Fruit fly (Drosophila melanogaster) whole organism, embryonic: ENCODE measurements around the gene Ror.

Experiments
- Ada2b ChIP-seq: fragments of 200-800 bp; sonication (Bioruptor generic); IDR thresholded peaks from 2 replicates; pipeline ENCODE4 v1.3.6; 2022; ENCODE audit warnings: missing biosample characterization, missing genetic modification characterization
- CG11085 ChIP-seq: fragments of 200-800 bp; sonication (Bioruptor generic); IDR thresholded peaks from 2 replicates; pipeline ENCODE4 v1.3.6; 2022; ENCODE audit warnings: missing biosample characterization, missing genetic modification characterization
- CG17186 ChIP-seq: fragments of 200-800 bp; sonication (Bioruptor generic); optimal IDR thresholded peaks from 3 replicates; lab custom pipeline; 2017; ENCODE audit warnings: missing biosample characterization, missing genetic modification reagents, missing genetic modification characterization
- CG2129 ChIP-seq: fragments of 200-800 bp; sonication (Bioruptor generic); IDR thresholded peaks from 2 replicates; pipeline ENCODE4 v1.3.6; 2022; ENCODE audit warnings: missing biosample characterization, missing genetic modification characterization; ENCODE audit not compliant: partially characterized antibody
- CG6654 ChIP-seq: fragments of 200-800 bp; sonication (Bioruptor generic); optimal IDR thresholded peaks from 2 replicates; lab custom pipeline; 2017; ENCODE audit warnings: missing biosample characterization, mild to moderate bottlenecking, missing genetic modification characterization
- Hr78 ChIP-seq, 2 experiments: fragments of 200-800 bp in 1 of 2; fragments of >200 bp in 1 of 2; sonication (Bioruptor generic) in 1 of 2; optimal IDR thresholded peaks; 2 replicates each; lab custom pipeline; 2017 to 2019; ENCODE audit warnings: missing biosample characterization in 2 of 2, missing genetic modification characterization in 2 of 2, mild to moderate bottlenecking in 1 of 2, moderate library complexity in 1 of 2
- ash1 ChIP-seq: fragments of 200-800 bp; sonication (Bioruptor generic); optimal IDR thresholded peaks from 2 replicates; lab custom pipeline; 2018; ENCODE audit warnings: missing biosample characterization, mild to moderate bottlenecking, missing genetic modification characterization
- dysf ChIP-seq: fragments of 200-800 bp; sonication (Bioruptor generic); IDR thresholded peaks from 3 replicates; pipeline ENCODE4 v1.3.6; 2022; ENCODE audit warnings: missing biosample characterization, missing genetic modification characterization
- hb ChIP-seq: fragments of 200-800 bp; sonication (Bioruptor generic); IDR thresholded peaks from 3 replicates; pipeline ENCODE4 v1.3.6; 2022; ENCODE audit warnings: missing biosample characterization, missing genetic modification characterization; ENCODE audit not compliant: partially characterized antibody
- insv ChIP-seq, 2 experiments: fragments of 200-800 bp; sonication (Bioruptor generic); optimal IDR thresholded peaks; 3 replicates each; lab custom pipeline; 2016 to 2018; ENCODE audit warnings: missing biosample characterization in 2 of 2, missing genetic modification characterization in 2 of 2
- pho ChIP-seq: fragments of 200-800 bp; sonication (Bioruptor generic); optimal IDR thresholded peaks from 2 replicates; lab custom pipeline; 2016; ENCODE audit warnings: missing biosample characterization, missing genetic modification characterization
- salm ChIP-seq: fragments of 200-800 bp; sonication (Bioruptor generic); optimal IDR thresholded peaks from 2 replicates; lab custom pipeline; 2018; ENCODE audit warnings: missing biosample characterization, mild to moderate bottlenecking, missing genetic modification characterization
- slou ChIP-seq: fragments of 200-800 bp; sonication (Bioruptor generic); optimal IDR thresholded peaks from 3 replicates; lab custom pipeline; 2016; ENCODE audit warnings: missing biosample characterization, missing genetic modification characterization
- usp ChIP-seq: fragments of >200 bp; optimal IDR thresholded peaks from 2 replicates; lab custom pipeline; 2017; ENCODE audit warnings: missing biosample characterization, missing genetic modification characterization

DNA sequence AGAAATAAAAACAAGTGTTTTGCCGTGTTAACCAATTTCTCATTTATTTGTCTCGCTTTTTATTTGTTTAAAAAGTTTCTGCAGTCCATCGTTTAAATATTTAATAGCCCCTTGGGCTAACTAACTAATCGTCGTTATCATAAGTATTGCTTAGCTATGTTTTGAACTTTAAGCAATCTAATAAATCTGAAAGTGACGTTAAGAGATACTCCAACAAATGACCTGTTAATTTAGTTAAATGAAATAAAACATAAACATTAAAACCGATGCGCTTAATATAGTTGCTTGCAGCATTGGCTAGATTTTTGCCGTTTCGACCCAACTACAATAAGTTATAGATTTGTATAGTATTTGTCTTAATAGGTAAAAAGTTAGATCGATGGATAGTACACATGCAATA lies 10.1 kb downstream of the Ror start:
- TF ChIP-seq salm (tag; lab: Kevin White, UChicago) (no peak), insv (GFP tag; optimal IDR thresholded peaks at IDR 0.05; lab: Kevin White, UChicago) (no peak), Hr78 (GFP tag; optimal IDR thresholded peaks at IDR 0.05; lab: Kevin White, UChicago) (no peak), usp (GFP tag; lab: Kevin White, UChicago) (no peak), CG2129 (GFP tag; lab: Robert Waterston, UW) (no peak), hb (GFP tag; lab: Robert Waterston, UW) (no peak), slou (GFP tag; lab: Kevin White, UChicago) (no peak), CG17186 (GFP tag; lab: Kevin White, UChicago) (no peak), ash1 (GFP tag; lab: Kevin White, UChicago) (no peak), CG11085 (GFP tag; lab: Robert Waterston, UW) (no peak), dysf (no peak), Ada2b (GFP tag; lab: Robert Waterston, UW) (no peak), pho (GFP tag; lab: Kevin White, UChicago) (no peak), CG6654 (GFP tag; lab: Kevin White, UChicago) (no peak)
